Worm (Caenorhabditis elegans) whole organism, L4/young adult: ENCODE results near the gene Y7A5A.10.

Experiments
- W03F9.2 ChIP-seq: fragments of 150-350 bp; optimal IDR thresholded peaks from 2 replicates; lab custom pipeline; 2014; ENCODE audit warnings: missing biosample characterization, missing genetic modification characterization
- dao-5 ChIP-seq: sonication (generic microtip); optimal IDR thresholded peaks from 2 replicates; lab custom pipeline; 2016; ENCODE audit warnings: missing genotype, missing genetic modification characterization, moderate library complexity, missing compliant biosample characterization

DNA sequence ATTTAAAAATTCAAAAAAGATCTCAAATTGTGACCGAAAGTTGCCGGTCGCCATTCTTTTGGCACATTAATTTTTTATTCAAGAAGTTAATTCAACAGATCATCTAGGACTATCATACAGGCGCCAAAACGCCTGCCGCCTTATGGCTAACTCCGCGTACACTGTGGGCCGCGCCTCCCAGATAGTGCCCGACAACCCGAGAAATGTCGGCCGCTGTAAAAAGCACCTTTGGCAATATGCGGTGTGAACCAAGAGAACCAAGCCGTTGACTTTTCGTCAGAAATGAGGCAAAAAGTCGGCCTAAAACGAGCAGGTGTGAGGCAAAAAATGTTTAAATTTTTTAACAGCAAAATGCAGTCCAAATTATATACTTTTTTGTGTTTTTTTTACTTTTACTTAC lies 35.7 kb downstream of the Y7A5A.10 start:
- TF ChIP-seq dao-5 (tag; lab: Kevin White, UChicago) (no peak), W03F9.2 (tag; lab: Kevin White, UChicago) (no peak)
